Fruit fly (Drosophila melanogaster) whole organism, embryonic: Measurements from ENCODE around the gene ClC-a.

Experiments used
- Aef1 ChIP-seq: fragments of 200-800 bp; sonication (Bioruptor generic); IDR thresholded peaks from 3 replicates; pipeline ENCODE4 v1.3.6; 2022; ENCODE audit warnings: missing biosample characterization, missing genetic modification characterization
- Antp ChIP-seq: fragments of 200-800 bp; sonication (Bioruptor generic); optimal IDR thresholded peaks from 3 replicates; lab custom pipeline; 2016; ENCODE audit warnings: missing biosample characterization, missing genetic modification characterization
- Asciz ChIP-seq: fragments of 200-800 bp; sonication (Bioruptor generic); optimal IDR thresholded peaks from 2 replicates; lab custom pipeline; 2017; ENCODE audit warnings: missing biosample characterization, mild to moderate bottlenecking, missing genetic modification characterization, missing genetic modification reagents
- Awh ChIP-seq: fragments of 200-800 bp; sonication (Bioruptor generic); IDR thresholded peaks from 2 replicates; pipeline ENCODE4, ENCODE4 v1.3.6; 2022; ENCODE audit warnings: missing biosample characterization, missing genetic modification characterization
- CG10267 ChIP-seq: fragments of 200-800 bp; sonication (Bioruptor generic); optimal IDR thresholded peaks from 2 replicates; lab custom pipeline; 2018; ENCODE audit warnings: missing biosample characterization, mild to moderate bottlenecking, missing genetic modification characterization, moderate library complexity
- CG11560 ChIP-seq: fragments of 200-800 bp; sonication (Bioruptor generic); IDR thresholded peaks from 3 replicates; pipeline ENCODE4 v1.3.6; 2022; ENCODE audit warnings: missing biosample characterization, missing genetic modification characterization
- CG11695 ChIP-seq: fragments of 200-800 bp; sonication (Bioruptor generic); IDR thresholded peaks from 3 replicates; pipeline ENCODE4 v1.3.6; 2022; ENCODE audit warnings: missing biosample characterization, missing genetic modification characterization
- CG12219 ChIP-seq: fragments of 200-800 bp; sonication (Bioruptor generic); optimal IDR thresholded peaks from 3 replicates; lab custom pipeline; 2018; ENCODE audit warnings: missing biosample characterization, mild to moderate bottlenecking, missing genetic modification characterization
- CG13296 ChIP-seq: fragments of 200-800 bp; sonication (Bioruptor generic); optimal IDR thresholded peaks from 3 replicates; lab custom pipeline; 2018; ENCODE audit warnings: missing biosample characterization, mild to moderate bottlenecking, missing genetic modification characterization
- CG13624 ChIP-seq: fragments of 200-800 bp; sonication (Bioruptor generic); optimal IDR thresholded peaks from 2 replicates; lab custom pipeline; 2016; ENCODE audit warnings: missing biosample characterization, missing genetic modification characterization
- CG14965 ChIP-seq: fragments of 200-800 bp; sonication (Bioruptor generic); optimal IDR thresholded peaks from 2 replicates; lab custom pipeline; 2016; ENCODE audit warnings: missing biosample characterization, missing genetic modification characterization, borderline replicate concordance
- CG16813 ChIP-seq: fragments of 200-800 bp; sonication (Bioruptor generic); IDR thresholded peaks from 3 replicates; pipeline ENCODE4 v1.3.6; 2022; ENCODE audit warnings: missing biosample characterization, missing genetic modification characterization; ENCODE audit not compliant: partially characterized antibody
- CG17612 ChIP-seq: fragments of 200-800 bp; sonication (Bioruptor generic); IDR thresholded peaks from 2 replicates; pipeline ENCODE4 v1.3.6; 2022; ENCODE audit warnings: missing biosample characterization, missing genetic modification characterization
- CG1832 ChIP-seq: fragments of 200-800 bp; sonication (Bioruptor generic); optimal IDR thresholded peaks from 2 replicates; lab custom pipeline; 2017; ENCODE audit warnings: missing biosample characterization, mild to moderate bottlenecking, missing genetic modification characterization, inconsistent platforms
- CG18599 ChIP-seq: fragments of 200-800 bp; sonication (Bioruptor generic); optimal IDR thresholded peaks from 3 replicates; lab custom pipeline; 2017; ENCODE audit warnings: missing biosample characterization, missing genetic modification characterization, mild to moderate bottlenecking, moderate library complexity, missing genetic modification reagents
- CG31388 ChIP-seq: fragments of 200-800 bp; sonication (Bioruptor generic); optimal IDR thresholded peaks from 2 replicates; lab custom pipeline; 2016; ENCODE audit warnings: missing biosample characterization, missing genetic modification characterization
- CG33557 ChIP-seq: fragments of 200-800 bp; sonication (Bioruptor generic); optimal IDR thresholded peaks from 2 replicates; lab custom pipeline; 2019; ENCODE audit warnings: missing biosample characterization, mild to moderate bottlenecking, missing genetic modification characterization, moderate library complexity
- CG43689 ChIP-seq: fragments of 200-800 bp; sonication (Bioruptor generic); IDR thresholded peaks from 2 replicates; pipeline ENCODE4 v1.3.6; 2022; ENCODE audit warnings: missing biosample characterization, missing genetic modification characterization
- CG8290 ChIP-seq, 3 experiments: fragments of 200-800 bp; sonication (Bioruptor generic); optimal IDR thresholded peaks; 2 replicates each; lab custom pipeline; 2016 to 2019; ENCODE audit warnings: missing biosample characterization in 3 of 3, missing genetic modification characterization in 3 of 3, mild to moderate bottlenecking in 2 of 3, moderate library complexity in 1 of 3
- D ChIP-seq, 2 experiments: fragments of 200-800 bp in 1 of 2; fragments of >200 bp in 1 of 2; sonication (Bioruptor generic) in 1 of 2; optimal IDR thresholded peaks; 2 replicates in 1 of 2; 3 replicates in 1 of 2; lab custom pipeline; 2017; ENCODE audit warnings: mild to moderate bottlenecking in 1 of 2, missing biosample characterization in 1 of 2, missing genetic modification characterization in 1 of 2, missing genetic modification reagents in 1 of 2
- Dad ChIP-seq: fragments of 200-800 bp; sonication (Bioruptor generic); optimal IDR thresholded peaks from 3 replicates; lab custom pipeline; 2016; ENCODE audit warnings: missing biosample characterization, missing genetic modification characterization
- ERR ChIP-seq: fragments of 200-800 bp; sonication (Bioruptor generic); optimal IDR thresholded peaks from 2 replicates; lab custom pipeline; 2016; ENCODE audit warnings: missing biosample characterization, missing genetic modification characterization
- HHEX ChIP-seq: fragments of 200-800 bp; sonication (Bioruptor generic); optimal IDR thresholded peaks from 3 replicates; lab custom pipeline; 2017; ENCODE audit warnings: missing biosample characterization, mild to moderate bottlenecking, missing genetic modification characterization, missing genetic modification reagents
- Lim3 ChIP-seq: fragments of 200-800 bp; sonication (Bioruptor generic); IDR thresholded peaks from 2 replicates; pipeline ENCODE4 v1.3.6; 2022; ENCODE audit warnings: missing biosample characterization, missing genetic modification characterization
- Med ChIP-seq: fragments of 200-800 bp; sonication (Bioruptor generic); peaks from one replicate; lab custom pipeline; 2016; ENCODE audit warnings: missing biosample characterization, missing genetic modification characterization, mild to moderate bottlenecking, inconsistent platforms, moderate library complexity
- Mrtf ChIP-seq: fragments of 200-800 bp; sonication (Bioruptor generic); IDR thresholded peaks from 3 replicates; pipeline ENCODE4 v1.3.6; 2022; ENCODE audit warnings: missing biosample characterization, missing genetic modification characterization
- NfI ChIP-seq: fragments of 200-800 bp; sonication (Bioruptor generic); optimal IDR thresholded peaks from 3 replicates; lab custom pipeline; 2018; ENCODE audit warnings: missing biosample characterization, mild to moderate bottlenecking, missing genetic modification characterization, moderate library complexity
- Optix ChIP-seq: fragments of 200-800 bp; sonication (Bioruptor generic); IDR thresholded peaks from 3 replicates; pipeline ENCODE4 v1.3.6; 2022; ENCODE audit warnings: missing biosample characterization, missing genetic modification characterization
- Sox102F ChIP-seq: fragments of 200-800 bp; sonication (Bioruptor generic); optimal IDR thresholded peaks from 2 replicates; lab custom pipeline; 2018; ENCODE audit warnings: missing biosample characterization, mild to moderate bottlenecking, missing genetic modification characterization, moderate library complexity
- Spps ChIP-seq: fragments of 200-800 bp; sonication (Bioruptor generic); optimal IDR thresholded peaks from 2 replicates; lab custom pipeline; 2018; ENCODE audit warnings: missing biosample characterization, mild to moderate bottlenecking, missing genetic modification characterization
- abd-A ChIP-seq: fragments of 200-800 bp; sonication (Bioruptor generic); optimal IDR thresholded peaks from 3 replicates; lab custom pipeline; 2019; ENCODE audit warnings: missing biosample characterization, mild to moderate bottlenecking, missing genetic modification characterization, moderate library complexity
- ase ChIP-seq: fragments of 200-800 bp; sonication (Bioruptor generic); IDR thresholded peaks from 3 replicates; pipeline ENCODE4 v1.3.6; 2022; ENCODE audit warnings: missing biosample characterization, missing genetic modification characterization
- ash1 ChIP-seq: fragments of 200-800 bp; sonication (Bioruptor generic); optimal IDR thresholded peaks from 2 replicates; lab custom pipeline; 2018; ENCODE audit warnings: missing biosample characterization, mild to moderate bottlenecking, missing genetic modification characterization
- chinmo ChIP-seq: fragments of 200-800 bp; sonication (Bioruptor generic); IDR thresholded peaks from 4 replicates; pipeline ENCODE4 v1.3.6; 2022; ENCODE audit warnings: missing biosample characterization, missing genetic modification characterization; ENCODE audit not compliant: partially characterized antibody
- chn ChIP-seq: fragments of 200-800 bp; sonication (Bioruptor generic); optimal IDR thresholded peaks from 2 replicates; lab custom pipeline; 2016; ENCODE audit warnings: missing biosample characterization, missing genetic modification characterization
- dimm ChIP-seq: fragments of 200-800 bp; sonication (Bioruptor generic); IDR thresholded peaks from 2 replicates; pipeline ENCODE4 v1.3.6; 2022; ENCODE audit warnings: missing biosample characterization, missing genetic modification characterization
- eve ChIP-seq, 2 experiments: fragments of >200 bp; optimal IDR thresholded peaks; 2 replicates each; lab custom pipeline; 2017; ENCODE audit warnings: missing biosample characterization in 2 of 2, missing genetic modification characterization in 2 of 2
- gt ChIP-seq: fragments of 200-800 bp; sonication (Bioruptor generic); IDR thresholded peaks from 2 replicates; pipeline ENCODE4 v1.3.6; 2022; ENCODE audit warnings: missing biosample characterization, missing genetic modification characterization
- her ChIP-seq: fragments of 200-800 bp; sonication (Bioruptor generic); optimal IDR thresholded peaks from 2 replicates; lab custom pipeline; 2016; ENCODE audit warnings: missing biosample characterization, missing genetic modification characterization
- jigr1 ChIP-seq: fragments of 200-800 bp; sonication (Bioruptor generic); IDR thresholded peaks from 3 replicates; pipeline ENCODE4 v1.3.6; 2022; ENCODE audit warnings: missing biosample characterization, missing genetic modification characterization
- knrl ChIP-seq: fragments of 200-800 bp; sonication (Bioruptor generic); IDR thresholded peaks from 3 replicates; pipeline ENCODE4 v1.3.6; 2022; ENCODE audit warnings: missing biosample characterization, missing genetic modification characterization; ENCODE audit not compliant: partially characterized antibody
- lmd ChIP-seq: fragments of 200-800 bp; sonication (Bioruptor generic); IDR thresholded peaks from 2 replicates; pipeline ENCODE4 v1.3.6; 2022; ENCODE audit warnings: missing biosample characterization, missing genetic modification characterization
- luna ChIP-seq: fragments of 200-800 bp; sonication (Bioruptor generic); optimal IDR thresholded peaks from 2 replicates; lab custom pipeline; 2016; ENCODE audit warnings: missing biosample characterization, missing genetic modification characterization
- peb ChIP-seq: fragments of 200-800 bp; sonication (Bioruptor generic); IDR thresholded peaks from 2 replicates; pipeline ENCODE4 v1.3.6; 2022; ENCODE audit warnings: missing biosample characterization, missing genetic modification characterization
- row ChIP-seq: fragments of 200-800 bp; sonication (Bioruptor generic); IDR thresholded peaks from 3 replicates; pipeline ENCODE4 v1.3.6; 2022; ENCODE audit warnings: missing biosample characterization, missing genetic modification characterization
- sna ChIP-seq: fragments of 200-800 bp; sonication (Bioruptor generic); IDR thresholded peaks from 2 replicates; pipeline ENCODE4 v1.3.6; 2022; ENCODE audit warnings: missing biosample characterization, missing genetic modification characterization; ENCODE audit not compliant: partially characterized antibody
- ssp ChIP-seq: fragments of 200-800 bp; sonication (Bioruptor generic); IDR thresholded peaks from 2 replicates; pipeline ENCODE4 v1.3.6; 2022; ENCODE audit warnings: missing biosample characterization, missing genetic modification characterization
- sug ChIP-seq: fragments of 200-800 bp; optimal IDR thresholded peaks from 2 replicates; lab custom pipeline; 2019; ENCODE audit warnings: missing biosample characterization, mild to moderate bottlenecking, missing genetic modification characterization, moderate library complexity
- tup ChIP-seq: fragments of 200-800 bp; sonication (Bioruptor generic); optimal IDR thresholded peaks from 2 replicates; lab custom pipeline; 2016; ENCODE audit warnings: missing biosample characterization, mild to moderate bottlenecking, missing genetic modification characterization, moderate library complexity
- vfl ChIP-seq: fragments of 200-800 bp; sonication (Bioruptor generic); optimal IDR thresholded peaks from 2 replicates; lab custom pipeline; 2016; ENCODE audit warnings: missing biosample characterization, missing genetic modification characterization
- vvl ChIP-seq: fragments of 200-800 bp; sonication (Bioruptor generic); IDR thresholded peaks from 2 replicates; pipeline ENCODE4 v1.3.6; 2022; ENCODE audit warnings: missing biosample characterization, missing genetic modification characterization

The ClC-a gene

dm6 chr3R:11777058-11777457 is 35.9 kb downstream of the ClC-a start (continued):
- TF ChIP-seq HHEX (GFP tag; lab: Kevin White, UChicago): no peak
- no peak for TF ChIP-seq Spps (tag; lab: Kevin White, UChicago)
- TF ChIP-seq CG43689: no peak
- no peak for TF ChIP-seq ERR (GFP tag; lab: Kevin White, UChicago)
- TF ChIP-seq CG11560 (tag; lab: Robert Waterston, UW): no peak
- no peak for TF ChIP-seq Aef1
- TF ChIP-seq Dad (GFP tag; lab: Kevin White, UChicago): no peak
- no peak for TF ChIP-seq vfl (GFP tag; lab: Kevin White, UChicago)
- peak; percentile 15; the same call in 1 of the 2 replicates for TF ChIP-seq vvl (GFP tag; lab: Robert Waterston, UW)
- no peak for TF ChIP-seq CG31388 (GFP tag; lab: Kevin White, UChicago)
- TF ChIP-seq D (optimal IDR thresholded peaks at IDR 0.05; lab: Kevin White, UChicago): no peak
- no peak for TF ChIP-seq D (GFP tag; optimal IDR thresholded peaks at IDR 0.05; lab: Kevin White, UChicago)
- no peak for TF ChIP-seq Asciz (GFP tag; lab: Kevin White, UChicago)
- no peak for TF ChIP-seq CG11695
- no peak for TF ChIP-seq Sox102F (GFP tag; lab: Kevin White, UChicago)
- TF ChIP-seq abd-A: peak; percentile 68
- 0 out of 4 replicates have a peak, but pooled peaks have one; percentile 42 for TF ChIP-seq chinmo (GFP tag; lab: Robert Waterston, UW)
- TF ChIP-seq CG13624 (GFP tag; lab: Kevin White, UChicago): no peak
- TF ChIP-seq CG17612 (GFP tag; lab: Robert Waterston, UW): no peak
- TF ChIP-seq peb (GFP tag; lab: Robert Waterston, UW): no peak
- no peak for TF ChIP-seq CG16813 (GFP tag; lab: Robert Waterston, UW)
- no peak for TF ChIP-seq ssp (GFP tag; lab: Robert Waterston, UW)
- no peak for TF ChIP-seq chn (GFP tag; lab: Kevin White, UChicago)
- no peak for TF ChIP-seq CG13296 (GFP tag; lab: Kevin White, UChicago)
- TF ChIP-seq row (GFP tag; lab: Robert Waterston, UW): peak; percentile 62
- TF ChIP-seq luna (GFP tag; lab: Kevin White, UChicago): no peak
- no peak for TF ChIP-seq CG1832 (GFP tag; lab: Kevin White, UChicago)
- no peak for TF ChIP-seq Awh (GFP tag; lab: Robert Waterston, UW)
- TF ChIP-seq her: no peak
- no peak for TF ChIP-seq gt (GFP tag; lab: Robert Waterston, UW)
- no peak for TF ChIP-seq lmd (GFP tag; lab: Robert Waterston, UW)
- TF ChIP-seq Med (GFP tag; lab: Kevin White, UChicago): peak; percentile 81
- TF ChIP-seq Lim3 (GFP tag; lab: Robert Waterston, UW): no peak
- no peak for TF ChIP-seq Mrtf (GFP tag; lab: Robert Waterston, UW)
- TF ChIP-seq knrl: no peak
- TF ChIP-seq dimm (GFP tag; lab: Robert Waterston, UW): no peak
- no peak for TF ChIP-seq tup
- TF ChIP-seq ash1 (GFP tag; lab: Kevin White, UChicago): peak; percentile 5
- no peak for TF ChIP-seq Optix (GFP tag; lab: Robert Waterston, UW)
- TF ChIP-seq CG12219 (GFP tag; lab: Kevin White, UChicago): no peak
- no peak for TF ChIP-seq CG14965 (GFP tag; lab: Kevin White, UChicago)
- TF ChIP-seq jigr1 (GFP tag; lab: Robert Waterston, UW): no peak
- no peak for TF ChIP-seq eve (GFP tag; optimal IDR thresholded peaks at IDR 0.05; lab: Kevin White, UChicago)
- TF ChIP-seq Antp (GFP tag; lab: Kevin White, UChicago): no peak
- no peak for TF ChIP-seq CG8290 (GFP tag; optimal IDR thresholded peaks at IDR 0.05; lab: Kevin White, UChicago)
- peak in 1 of 2 experiments; percentile 29 for TF ChIP-seq CG8290 (tag; optimal IDR thresholded peaks at IDR 0.05; lab: Kevin White, UChicago)
- no peak for TF ChIP-seq ase (GFP tag; lab: Robert Waterston, UW)
- TF ChIP-seq NfI (GFP tag; lab: Kevin White, UChicago): no peak
- TF ChIP-seq sna (GFP tag; lab: Robert Waterston, UW): no peak
- no peak for TF ChIP-seq CG33557 (GFP tag; lab: Kevin White, UChicago)
- TF ChIP-seq sug: no peak
- no peak for TF ChIP-seq CG18599 (GFP tag; lab: Kevin White, UChicago)
- no peak for TF ChIP-seq CG10267
